Worm (Caenorhabditis elegans) whole organism, L1 larva: ENCODE measurements around the gene Y39B6A.25.

Experiments
- elt-2 ChIP-seq: sonication (generic microtip); optimal IDR thresholded peaks from 2 replicates; lab custom pipeline; 2016; ENCODE audit warnings: missing genetic modification characterization, mild to moderate bottlenecking, inconsistent platforms, missing compliant biosample characterization, missing genetic modification reagents
- skn-1 ChIP-seq: fragments of 150-350 bp; optimal IDR thresholded peaks from 2 replicates; lab custom pipeline; 2014; ENCODE audit warnings: missing biosample characterization, missing genetic modification characterization

DNA sequence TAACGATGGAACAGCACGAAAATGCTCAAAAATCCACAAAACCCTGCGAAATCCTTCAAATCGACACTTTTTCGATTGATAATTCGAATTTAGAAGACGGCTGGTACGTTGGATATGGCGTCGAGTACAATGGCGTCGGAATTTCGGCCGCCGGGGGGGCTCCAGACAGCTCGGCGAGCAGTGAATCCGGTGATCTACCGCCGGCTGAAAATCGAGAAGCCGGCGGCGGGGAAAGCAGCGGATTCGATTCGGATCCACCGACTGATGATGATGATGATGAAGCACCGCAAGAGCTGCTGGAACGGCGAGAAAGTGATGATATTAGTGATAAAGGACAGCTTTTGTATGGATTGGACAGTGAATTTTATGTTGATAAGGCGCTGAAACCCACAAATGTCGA, 35.3 kb upstream of the Y39B6A.25 start:
- no peak for TF ChIP-seq skn-1
- no peak for TF ChIP-seq elt-2
